Fruit fly (Drosophila melanogaster) S2 (cell line): ENCODE data around the gene Ctl1.

Source experiments
- CG8478 ChIP-seq: fragments of >200 bp; optimal IDR thresholded peaks from 2 replicates; lab custom pipeline; 2018
- CTCF ChIP-seq, 2 experiments: fragments of >200 bp; optimal IDR thresholded peaks; 2 replicates each; lab custom pipeline; 2018

dm6 chr3L:4229365-4229967 is 48.3 kb upstream of the Ctl1 start:
- TF ChIP-seq CTCF (optimal IDR thresholded peaks at IDR 0.05; lab: Kevin White, UChicago) (no peak), CG8478 (lab: Kevin White, UChicago) (no peak)
